Fruit fly (Drosophila melanogaster): ENCODE measurements around the gene CG9628.

DNA sequence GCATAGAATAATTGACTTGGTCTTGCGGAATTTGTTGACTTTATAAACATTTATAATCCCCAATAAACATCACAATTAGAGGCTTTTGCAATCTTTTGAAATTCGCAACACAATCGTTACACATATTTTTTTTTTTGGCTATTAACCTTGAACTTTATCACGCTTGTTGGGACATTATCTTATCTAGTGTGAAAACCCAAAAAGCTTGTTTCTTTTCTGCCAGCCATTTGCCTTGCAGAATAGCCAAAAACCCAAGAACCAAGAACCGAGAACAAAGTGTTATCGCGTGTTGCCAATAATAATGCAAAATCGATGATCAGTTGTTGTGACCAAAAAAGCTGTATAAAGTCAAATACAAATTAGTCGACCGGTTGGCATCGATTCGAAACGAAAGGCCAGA is 3.7 kb upstream of the CG9628 start:
- no peak for TF ChIP-seq psq (optimal IDR thresholded peaks at IDR 0.05)
- no peak for TF ChIP-seq usp (GFP tag; optimal IDR thresholded peaks at IDR 0.05)
- TF ChIP-seq CG8478 (optimal IDR thresholded peaks at IDR 0.05): no peak
- no peak for TF ChIP-seq pan (optimal IDR thresholded peaks at IDR 0.05)
